Fruit fly (Drosophila melanogaster) whole organism, embryonic: ENCODE measurements around the gene CG8665.

Experiments used
- CG10274 ChIP-seq: fragments of 200-800 bp; sonication (Bioruptor generic); optimal IDR thresholded peaks from 3 replicates; lab custom pipeline; 2017; ENCODE audit warnings: missing biosample characterization, mild to moderate bottlenecking, missing genetic modification characterization
- CG11504 ChIP-seq: fragments of 200-800 bp; sonication (Bioruptor generic); optimal IDR thresholded peaks from 3 replicates; lab custom pipeline; 2019; ENCODE audit warnings: missing biosample characterization, mild to moderate bottlenecking, missing genetic modification characterization, moderate library complexity
- CG13287 ChIP-seq: fragments of 200-800 bp; sonication (Bioruptor generic); IDR thresholded peaks from 2 replicates; pipeline ENCODE4 v1.3.6; 2022; ENCODE audit warnings: missing biosample characterization, missing genetic modification characterization; ENCODE audit not compliant: partially characterized antibody
- CG13624 ChIP-seq: fragments of 200-800 bp; sonication (Bioruptor generic); optimal IDR thresholded peaks from 2 replicates; lab custom pipeline; 2016; ENCODE audit warnings: missing biosample characterization, missing genetic modification characterization
- CG14860 ChIP-seq: fragments of 200-800 bp; sonication (Bioruptor generic); IDR thresholded peaks from 3 replicates; pipeline ENCODE4 v1.3.6; 2022; ENCODE audit warnings: missing biosample characterization, missing genetic modification characterization; ENCODE audit not compliant: partially characterized antibody
- CG15601 ChIP-seq: fragments of 200-800 bp; sonication (Bioruptor generic); optimal IDR thresholded peaks from 3 replicates; lab custom pipeline; 2019; ENCODE audit warnings: missing biosample characterization, mild to moderate bottlenecking, missing genetic modification characterization, moderate library complexity
- CG17829 ChIP-seq: fragments of 200-800 bp; optimal IDR thresholded peaks from 2 replicates; lab custom pipeline; 2019; ENCODE audit warnings: missing biosample characterization, mild to moderate bottlenecking, missing genetic modification characterization, moderate library complexity
- CG1832 ChIP-seq: fragments of 200-800 bp; sonication (Bioruptor generic); optimal IDR thresholded peaks from 2 replicates; lab custom pipeline; 2017; ENCODE audit warnings: missing biosample characterization, mild to moderate bottlenecking, missing genetic modification characterization, inconsistent platforms
- CG18476 ChIP-seq: fragments of 200-800 bp; sonication (Bioruptor generic); optimal IDR thresholded peaks from 2 replicates; lab custom pipeline; 2016; ENCODE audit warnings: missing biosample characterization, mild to moderate bottlenecking, missing genetic modification characterization
- CG2678 ChIP-seq: fragments of 200-800 bp; sonication (Bioruptor generic); optimal IDR thresholded peaks from 3 replicates; lab custom pipeline; 2019; ENCODE audit warnings: missing biosample characterization, mild to moderate bottlenecking, missing genetic modification characterization, moderate library complexity
- CG2712 ChIP-seq: fragments of 200-800 bp; optimal IDR thresholded peaks from 3 replicates; lab custom pipeline; 2019; ENCODE audit warnings: missing biosample characterization, mild to moderate bottlenecking, missing genetic modification characterization, moderate library complexity
- CG34376 ChIP-seq: fragments of 200-800 bp; sonication (Bioruptor generic); optimal IDR thresholded peaks from 2 replicates; lab custom pipeline; 2018; ENCODE audit warnings: missing biosample characterization, mild to moderate bottlenecking, missing genetic modification characterization
- CG3838 ChIP-seq: fragments of 200-800 bp; sonication (Bioruptor generic); optimal IDR thresholded peaks from 3 replicates; lab custom pipeline; 2016; ENCODE audit warnings: missing biosample characterization, missing genetic modification characterization
- CG3995 ChIP-seq: fragments of 200-800 bp; sonication (Bioruptor generic); optimal IDR thresholded peaks from 3 replicates; lab custom pipeline; 2016; ENCODE audit warnings: missing biosample characterization, missing genetic modification characterization
- CG4820 ChIP-seq: fragments of 200-800 bp; sonication (Bioruptor generic); optimal IDR thresholded peaks from 3 replicates; lab custom pipeline; 2016; ENCODE audit warnings: missing biosample characterization, missing genetic modification characterization
- CG6254 ChIP-seq: fragments of 200-800 bp; sonication (Bioruptor generic); optimal IDR thresholded peaks from 3 replicates; lab custom pipeline; 2017; ENCODE audit warnings: mild to moderate bottlenecking, missing biosample characterization, missing genetic modification reagents, missing genetic modification characterization
- CG6854 ChIP-seq: fragments of 200-800 bp; sonication (Bioruptor generic); optimal IDR thresholded peaks from 3 replicates; lab custom pipeline; 2017; ENCODE audit warnings: missing biosample characterization, mild to moderate bottlenecking, missing genetic modification characterization
- CG7928 ChIP-seq: fragments of 200-800 bp; sonication (Bioruptor generic); optimal IDR thresholded peaks from 2 replicates; lab custom pipeline; 2017; ENCODE audit warnings: missing biosample characterization, mild to moderate bottlenecking, missing genetic modification characterization
- CG8388 ChIP-seq: fragments of 200-800 bp; sonication (Bioruptor generic); optimal IDR thresholded peaks from 2 replicates; lab custom pipeline; 2019; ENCODE audit warnings: missing biosample characterization, mild to moderate bottlenecking, missing genetic modification characterization, moderate library complexity
- Dip3 ChIP-seq: fragments of 200-800 bp; sonication (Bioruptor generic); optimal IDR thresholded peaks from 3 replicates; lab custom pipeline; 2016; ENCODE audit warnings: missing biosample characterization, missing genetic modification characterization
- Elba2 ChIP-seq: fragments of 200-800 bp; sonication (Bioruptor generic); optimal IDR thresholded peaks from 3 replicates; lab custom pipeline; 2016; ENCODE audit warnings: missing biosample characterization, missing genetic modification characterization
- GATAe ChIP-seq: fragments of 200-800 bp; sonication (Bioruptor generic); conservative IDR thresholded peaks from 2 replicates; pipeline ENCODE4 v1.3.6; 2022; ENCODE audit warnings: missing biosample characterization, missing genetic modification characterization
- MESR4 ChIP-seq: fragments of 200-800 bp; sonication (Bioruptor generic); optimal IDR thresholded peaks from 2 replicates; lab custom pipeline; 2018; ENCODE audit warnings: missing biosample characterization, mild to moderate bottlenecking, missing genetic modification characterization, moderate library complexity
- MTF-1 ChIP-seq: fragments of 200-800 bp; sonication (Bioruptor generic); optimal IDR thresholded peaks from 2 replicates; lab custom pipeline; 2018; ENCODE audit warnings: missing biosample characterization, mild to moderate bottlenecking, missing genetic modification characterization, borderline replicate concordance
- Oaz ChIP-seq: fragments of 200-800 bp; sonication (Bioruptor generic); IDR thresholded peaks from 2 replicates; pipeline ENCODE4 v1.3.6; 2022; ENCODE audit warnings: missing biosample characterization, missing genetic modification characterization
- PHDP ChIP-seq: fragments of 200-800 bp; sonication (Bioruptor generic); optimal IDR thresholded peaks from 3 replicates; lab custom pipeline; 2018; ENCODE audit warnings: missing biosample characterization, mild to moderate bottlenecking, missing genetic modification characterization, moderate library complexity
- Ravus ChIP-seq: fragments of 200-800 bp; sonication (Bioruptor generic); IDR thresholded peaks from 2 replicates; pipeline ENCODE4 v1.3.6; 2022; ENCODE audit warnings: missing biosample characterization, missing genetic modification characterization
- Tbp ChIP-seq: fragments of >200 bp; optimal IDR thresholded peaks from 2 replicates; lab custom pipeline; 2018; ENCODE audit warnings: missing biosample characterization, missing genetic modification characterization
- amos ChIP-seq: fragments of 200-800 bp; sonication (Bioruptor generic); IDR thresholded peaks from 2 replicates; pipeline ENCODE4 v1.3.6; 2022; ENCODE audit warnings: missing biosample characterization, missing genetic modification characterization; ENCODE audit not compliant: partially characterized antibody
- ci ChIP-seq: fragments of 200-800 bp; sonication (Bioruptor generic); IDR thresholded peaks from 3 replicates; pipeline ENCODE4 v1.3.6; 2022; ENCODE audit warnings: missing biosample characterization, missing genetic modification characterization
- corto ChIP-seq: fragments of 200-800 bp; sonication (Bioruptor generic); optimal IDR thresholded peaks from 2 replicates; lab custom pipeline; 2016; ENCODE audit warnings: missing biosample characterization, mild to moderate bottlenecking, missing genetic modification characterization, moderate library complexity
- fd3F ChIP-seq: fragments of 200-800 bp; sonication (Bioruptor generic); optimal IDR thresholded peaks from 2 replicates; lab custom pipeline; 2018; ENCODE audit warnings: missing biosample characterization, mild to moderate bottlenecking, missing genetic modification characterization, moderate library complexity
- gem ChIP-seq: fragments of 200-800 bp; sonication (Bioruptor generic); optimal IDR thresholded peaks from 2 replicates; lab custom pipeline; 2019; ENCODE audit warnings: missing biosample characterization, mild to moderate bottlenecking, missing genetic modification characterization, moderate library complexity
- gro ChIP-seq: fragments of 200-800 bp; sonication (Bioruptor generic); optimal IDR thresholded peaks from 2 replicates; lab custom pipeline; 2016; ENCODE audit warnings: missing biosample characterization, missing genetic modification characterization
- hth ChIP-seq: fragments of >200 bp; optimal IDR thresholded peaks from 2 replicates; lab custom pipeline; 2017; ENCODE audit warnings: inconsistent platforms
- inv ChIP-seq: fragments of 200-800 bp; sonication (Bioruptor generic); IDR thresholded peaks from 2 replicates; pipeline ENCODE4 v1.3.6; 2022; ENCODE audit warnings: missing biosample characterization, missing genetic modification characterization; ENCODE audit not compliant: partially characterized antibody
- kay ChIP-seq: fragments of 200-800 bp; sonication (Bioruptor generic); optimal IDR thresholded peaks from 2 replicates; lab custom pipeline; 2016; ENCODE audit warnings: missing biosample characterization, missing genetic modification characterization
- lilli ChIP-seq: fragments of 200-800 bp; sonication (Bioruptor generic); optimal IDR thresholded peaks from 3 replicates; lab custom pipeline; 2016; ENCODE audit warnings: missing biosample characterization, missing genetic modification characterization
- nau ChIP-seq: fragments of 200-800 bp; sonication (Bioruptor generic); optimal IDR thresholded peaks from 3 replicates; lab custom pipeline; 2017; ENCODE audit warnings: missing biosample characterization, mild to moderate bottlenecking, missing genetic modification characterization, missing genetic modification reagents
- nmo ChIP-seq: fragments of 200-800 bp; sonication (Bioruptor generic); optimal IDR thresholded peaks from 2 replicates; lab custom pipeline; 2018; ENCODE audit warnings: missing biosample characterization, mild to moderate bottlenecking, missing genetic modification characterization, moderate library complexity
- odd ChIP-seq: fragments of 200-800 bp; sonication (Bioruptor generic); optimal IDR thresholded peaks from 2 replicates; lab custom pipeline; 2017; ENCODE audit warnings: missing biosample characterization, mild to moderate bottlenecking, missing genetic modification characterization
- onecut ChIP-seq: fragments of 200-800 bp; sonication (Bioruptor generic); IDR thresholded peaks from 2 replicates; pipeline ENCODE4 v1.3.6; 2022; ENCODE audit warnings: missing biosample characterization, missing genetic modification characterization
- otp ChIP-seq: fragments of 200-800 bp; sonication (Bioruptor generic); IDR thresholded peaks from 3 replicates; pipeline ENCODE4, ENCODE4 v1.3.6; 2022; ENCODE audit warnings: missing biosample characterization, missing genetic modification characterization
- pros ChIP-seq: fragments of 200-800 bp; sonication (Bioruptor generic); optimal IDR thresholded peaks from 3 replicates; lab custom pipeline; 2019; ENCODE audit warnings: missing biosample characterization, mild to moderate bottlenecking, missing genetic modification characterization, moderate library complexity
- repo ChIP-seq: fragments of 200-800 bp; sonication (Bioruptor generic); optimal IDR thresholded peaks from 2 replicates; lab custom pipeline; 2016; ENCODE audit warnings: missing biosample characterization, missing genetic modification characterization
- row ChIP-seq: fragments of 200-800 bp; sonication (Bioruptor generic); IDR thresholded peaks from 3 replicates; pipeline ENCODE4 v1.3.6; 2022; ENCODE audit warnings: missing biosample characterization, missing genetic modification characterization
- sc ChIP-seq, 3 experiments: fragments of >200 bp in 2 of 3; fragments of 200-800 bp in 1 of 3; sonication (Bioruptor generic) in 1 of 3; optimal IDR thresholded peaks; 2 replicates in 2 of 3; 3 replicates in 1 of 3; lab custom pipeline; 2017; ENCODE audit warnings: mild to moderate bottlenecking in 1 of 3, missing biosample characterization in 1 of 3, missing genetic modification characterization in 1 of 3, missing genetic modification reagents in 1 of 3
- sqz ChIP-seq: fragments of 200-800 bp; sonication (Bioruptor generic); optimal IDR thresholded peaks from 3 replicates; lab custom pipeline; 2018; ENCODE audit warnings: missing biosample characterization, mild to moderate bottlenecking, missing genetic modification characterization
- tgo ChIP-seq: fragments of 200-800 bp; sonication (Bioruptor generic); IDR thresholded peaks from 3 replicates; pipeline ENCODE4 v1.3.6; 2022; ENCODE audit warnings: missing biosample characterization, missing genetic modification characterization
- vvl ChIP-seq: fragments of 200-800 bp; sonication (Bioruptor generic); IDR thresholded peaks from 2 replicates; pipeline ENCODE4 v1.3.6; 2022; ENCODE audit warnings: missing biosample characterization, missing genetic modification characterization
- zfh2 ChIP-seq: fragments of 200-800 bp; sonication (Bioruptor generic); optimal IDR thresholded peaks from 2 replicates; lab custom pipeline; 2016; ENCODE audit warnings: missing biosample characterization, missing genetic modification characterization

The CG8665 gene

DNA sequence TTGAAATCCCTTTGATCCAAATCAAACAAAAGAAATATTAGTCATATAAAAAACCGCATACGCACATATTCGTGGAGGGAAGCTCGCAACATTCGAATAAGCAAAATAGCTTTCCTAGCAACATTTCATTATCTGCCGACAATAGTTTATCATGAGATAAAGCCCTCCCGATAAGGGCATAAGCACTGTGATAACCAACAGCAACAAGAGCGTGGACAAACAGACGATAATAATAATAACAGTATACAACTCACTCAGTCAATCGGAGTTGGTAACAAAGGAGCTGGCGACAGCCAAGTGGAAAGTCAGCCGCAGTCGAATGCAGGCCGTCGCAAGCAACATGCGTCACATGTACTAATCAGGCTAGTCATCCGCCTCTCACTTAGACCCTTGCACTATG, 41.7 kb upstream of the CG8665 start (continued):
- no peak for TF ChIP-seq CG17829 (tag; lab: Kevin White, UChicago)
- no peak for TF ChIP-seq CG6254 (GFP tag; lab: Kevin White, UChicago)
- peak; percentile 5 for TF ChIP-seq CG15601
- TF ChIP-seq zfh2 (GFP tag; lab: Kevin White, UChicago), result no peak
- TF ChIP-seq CG11504 (tag; lab: Kevin White, UChicago), result peak; percentile 96
- no peak for TF ChIP-seq hth (lab: Kevin White, UChicago)
- TF ChIP-seq Ravus, result no peak
- no peak for TF ChIP-seq CG13624 (GFP tag; lab: Kevin White, UChicago)
- TF ChIP-seq MTF-1 (GFP tag; lab: Kevin White, UChicago), result no peak
- no peak for TF ChIP-seq CG14860 (GFP tag; lab: Robert Waterston, UW)
- TF ChIP-seq CG2712 (tag; lab: Kevin White, UChicago), result no peak
- TF ChIP-seq Elba2 (GFP tag; lab: Kevin White, UChicago), result no peak
- no peak for TF ChIP-seq gem (tag; lab: Kevin White, UChicago)
- no peak for TF ChIP-seq CG3995
- TF ChIP-seq nmo (GFP tag; lab: Kevin White, UChicago), result no peak
- no peak for TF ChIP-seq amos (GFP tag; lab: Robert Waterston, UW)
- no peak for TF ChIP-seq Dip3 (GFP tag; lab: Kevin White, UChicago)
- no peak for TF ChIP-seq kay
- TF ChIP-seq ci (GFP tag; lab: Robert Waterston, UW), result peak; percentile 43; the same call in 1 of the 3 replicates
- no peak for TF ChIP-seq CG2678 (tag; lab: Kevin White, UChicago)
- no peak for TF ChIP-seq tgo (GFP tag; lab: Robert Waterston, UW)
- no peak for TF ChIP-seq vvl (GFP tag; lab: Robert Waterston, UW)
- TF ChIP-seq corto (GFP tag; lab: Kevin White, UChicago), result no peak
- no peak for TF ChIP-seq gro (GFP tag; lab: Kevin White, UChicago)
- no peak for TF ChIP-seq sqz (GFP tag; lab: Kevin White, UChicago)
- TF ChIP-seq odd (GFP tag; lab: Kevin White, UChicago), result no peak
- no peak for TF ChIP-seq CG6854
- no peak for TF ChIP-seq CG8388 (GFP tag; lab: Kevin White, UChicago)
- no peak for TF ChIP-seq onecut (GFP tag; lab: Robert Waterston, UW)
- no peak for TF ChIP-seq CG10274
- no peak for TF ChIP-seq repo (GFP tag; lab: Kevin White, UChicago)
- no peak for TF ChIP-seq otp
- no peak for TF ChIP-seq fd3F (GFP tag; lab: Kevin White, UChicago)
- no peak for TF ChIP-seq CG13287
- TF ChIP-seq lilli (GFP tag; lab: Kevin White, UChicago), result no peak
- peak; percentile 73 for TF ChIP-seq GATAe (GFP tag; lab: Robert Waterston, UW)
- TF ChIP-seq CG3838 (GFP tag; lab: Kevin White, UChicago), result no peak
- no peak for TF ChIP-seq MESR4 (GFP tag; lab: Kevin White, UChicago)
- TF ChIP-seq inv (GFP tag; lab: Robert Waterston, UW), result no peak
- TF ChIP-seq CG1832 (GFP tag; lab: Kevin White, UChicago), result no peak
- no peak for TF ChIP-seq CG7928
- no peak for TF ChIP-seq PHDP (tag; lab: Kevin White, UChicago)
- TF ChIP-seq pros (GFP tag; lab: Kevin White, UChicago), result peak; percentile 46
- TF ChIP-seq nau (GFP tag; lab: Kevin White, UChicago), result no peak
- no peak for TF ChIP-seq CG18476 (GFP tag; lab: Kevin White, UChicago)
- no peak for TF ChIP-seq Oaz (GFP tag; lab: Robert Waterston, UW)
- TF ChIP-seq row (GFP tag; lab: Robert Waterston, UW), result no peak
- TF ChIP-seq Tbp (GFP tag; lab: Kevin White, UChicago), result no peak
- peak; percentile 3 for TF ChIP-seq CG34376 (GFP tag; lab: Kevin White, UChicago)
- TF ChIP-seq sc (optimal IDR thresholded peaks at IDR 0.05; lab: Kevin White, UChicago), result no peak
- no peak for TF ChIP-seq sc (GFP tag; optimal IDR thresholded peaks at IDR 0.05; lab: Kevin White, UChicago)
- no peak for TF ChIP-seq CG4820 (GFP tag; lab: Kevin White, UChicago)
